Worm (Caenorhabditis elegans): Measurements from ENCODE around the gene pmt-1.

DNA sequence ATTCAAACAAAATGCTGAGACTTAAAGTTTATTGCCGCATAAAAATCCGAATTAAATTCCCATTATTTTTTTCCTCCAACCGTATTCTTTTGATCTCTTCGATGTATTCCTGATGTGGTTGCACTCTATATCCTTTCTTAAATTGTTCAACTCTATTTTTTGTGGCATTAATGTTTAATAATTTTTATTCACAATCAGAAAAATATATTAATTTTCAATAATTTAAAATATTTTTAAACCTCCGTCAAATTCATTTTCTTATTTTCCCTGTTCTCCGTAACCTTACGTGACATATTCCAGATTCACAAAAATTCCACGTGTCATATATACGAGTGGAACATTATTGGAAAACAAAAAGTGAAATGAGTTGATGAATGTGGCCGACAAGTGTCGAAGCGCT, 29.4 kb upstream of the pmt-1 start, which contains the start of gene gcy-12:
- TF ChIP-seq ama-1 (optimal IDR thresholded peaks at IDR 0.05): no peak
- TF ChIP-seq hnd-1 (tag; optimal IDR thresholded peaks at IDR 0.05): no peak
- no peak for TF ChIP-seq ets-7 (tag; optimal IDR thresholded peaks at IDR 0.05)
- TF ChIP-seq flt-1 (GFP tag; IDR thresholded peaks at IDR 0.05): no peak
- no peak for TF ChIP-seq ceh-13 (GFP tag; optimal IDR thresholded peaks at IDR 0.05)
- no peak for TF ChIP-seq B0310.2 (tag; optimal IDR thresholded peaks at IDR 0.05)
